Fruit fly (Drosophila melanogaster) whole organism, embryonic: ENCODE results near the gene CG1896.
A peak's percentile ranks its signal among the peaks of the same experiment; 100 is the strongest.

Experiments
- ATbp ChIP-seq: fragments of 200-800 bp; sonication (Bioruptor generic); optimal IDR thresholded peaks from 2 replicates; lab custom pipeline; 2017; ENCODE audit warnings: missing biosample characterization, mild to moderate bottlenecking, missing genetic modification characterization, missing genetic modification reagents
- Awh ChIP-seq: fragments of 200-800 bp; sonication (Bioruptor generic); IDR thresholded peaks from 2 replicates; pipeline ENCODE4, ENCODE4 v1.3.6; 2022; ENCODE audit warnings: missing biosample characterization, missing genetic modification characterization
- BEAF-32 ChIP-seq: fragments of 200-800 bp; sonication (Bioruptor generic); optimal IDR thresholded peaks from 3 replicates; lab custom pipeline; 2017; ENCODE audit warnings: missing biosample characterization, missing genetic modification characterization, mild to moderate bottlenecking, moderate library complexity, missing genetic modification reagents
- C15 ChIP-seq: fragments of 200-800 bp; sonication (Bioruptor generic); IDR thresholded peaks from 3 replicates; pipeline ENCODE4 v1.3.6; 2022; ENCODE audit warnings: missing biosample characterization, missing genetic modification characterization
- CG1024 ChIP-seq: fragments of 200-800 bp; sonication (Bioruptor generic); IDR thresholded peaks from 2 replicates; pipeline ENCODE4 v1.3.6; 2022; ENCODE audit warnings: missing biosample characterization, missing genetic modification characterization
- CG10979 ChIP-seq: fragments of 200-800 bp; sonication (Bioruptor generic); optimal IDR thresholded peaks from 2 replicates; lab custom pipeline; 2018; ENCODE audit warnings: missing biosample characterization, mild to moderate bottlenecking, missing genetic modification characterization, moderate library complexity
- CG11398 ChIP-seq: fragments of 200-800 bp; sonication (Bioruptor generic); optimal IDR thresholded peaks from 2 replicates; lab custom pipeline; 2016; ENCODE audit warnings: missing biosample characterization, missing genetic modification characterization
- CG11504 ChIP-seq: fragments of 200-800 bp; sonication (Bioruptor generic); optimal IDR thresholded peaks from 3 replicates; lab custom pipeline; 2019; ENCODE audit warnings: missing biosample characterization, mild to moderate bottlenecking, missing genetic modification characterization, moderate library complexity
- CG11695 ChIP-seq: fragments of 200-800 bp; sonication (Bioruptor generic); IDR thresholded peaks from 3 replicates; pipeline ENCODE4 v1.3.6; 2022; ENCODE audit warnings: missing biosample characterization, missing genetic modification characterization
- CG15479 ChIP-seq: fragments of 200-800 bp; sonication (Bioruptor generic); optimal IDR thresholded peaks from 3 replicates; lab custom pipeline; 2019; ENCODE audit warnings: missing biosample characterization, mild to moderate bottlenecking, missing genetic modification characterization, moderate library complexity
- CG33557 ChIP-seq: fragments of 200-800 bp; sonication (Bioruptor generic); optimal IDR thresholded peaks from 2 replicates; lab custom pipeline; 2019; ENCODE audit warnings: missing biosample characterization, mild to moderate bottlenecking, missing genetic modification characterization, moderate library complexity
- CG3838 ChIP-seq: fragments of 200-800 bp; sonication (Bioruptor generic); optimal IDR thresholded peaks from 3 replicates; lab custom pipeline; 2016; ENCODE audit warnings: missing biosample characterization, missing genetic modification characterization
- CG42726 ChIP-seq: fragments of 200-800 bp; sonication (Bioruptor generic); IDR thresholded peaks from 2 replicates; pipeline ENCODE4 v1.3.6; 2022; ENCODE audit warnings: missing biosample characterization, missing genetic modification characterization; ENCODE audit not compliant: partially characterized antibody
- CG4328 ChIP-seq: fragments of 200-800 bp; sonication (Bioruptor generic); optimal IDR thresholded peaks from 3 replicates; lab custom pipeline; 2017; ENCODE audit warnings: missing biosample characterization, missing genetic modification reagents, missing genetic modification characterization
- CG6689 ChIP-seq: fragments of 200-800 bp; sonication (Bioruptor generic); IDR thresholded peaks from 2 replicates; pipeline ENCODE4 v1.3.6; 2022; ENCODE audit warnings: missing biosample characterization, missing genetic modification characterization
- CG6813 ChIP-seq: fragments of 200-800 bp; sonication (Bioruptor generic); optimal IDR thresholded peaks from 2 replicates; lab custom pipeline; 2017; ENCODE audit warnings: missing biosample characterization, missing genetic modification characterization, mild to moderate bottlenecking, moderate library complexity, missing genetic modification reagents
- CG8281 ChIP-seq: fragments of 200-800 bp; sonication (Bioruptor generic); optimal IDR thresholded peaks from 2 replicates; lab custom pipeline; 2018; ENCODE audit warnings: missing biosample characterization, mild to moderate bottlenecking, missing genetic modification characterization, moderate library complexity
- CG8924 ChIP-seq: fragments of 200-800 bp; optimal IDR thresholded peaks from 3 replicates; lab custom pipeline; 2019; ENCODE audit warnings: missing biosample characterization, mild to moderate bottlenecking, missing genetic modification characterization, moderate library complexity
- CG9437 ChIP-seq: fragments of 200-800 bp; sonication (Bioruptor generic); optimal IDR thresholded peaks from 2 replicates; lab custom pipeline; 2018; ENCODE audit warnings: missing biosample characterization, mild to moderate bottlenecking, missing genetic modification characterization
- CG9609 ChIP-seq: fragments of 200-800 bp; sonication (Bioruptor generic); optimal IDR thresholded peaks from 3 replicates; lab custom pipeline; 2016; ENCODE audit warnings: missing biosample characterization, missing genetic modification characterization
- D19A ChIP-seq: fragments of 200-800 bp; optimal IDR thresholded peaks from 3 replicates; lab custom pipeline; 2019; ENCODE audit warnings: missing biosample characterization, mild to moderate bottlenecking, missing genetic modification characterization, moderate library complexity
- Dbx ChIP-seq: fragments of 200-800 bp; sonication (Bioruptor generic); IDR thresholded peaks from 3 replicates; pipeline ENCODE4 v1.3.6; 2022; ENCODE audit warnings: missing biosample characterization, missing genetic modification characterization
- Dref ChIP-seq: fragments of 200-800 bp; sonication (Bioruptor generic); IDR thresholded peaks from 2 replicates; pipeline ENCODE4 v1.3.6; 2022; ENCODE audit warnings: missing biosample characterization, missing genetic modification characterization
- GATAe ChIP-seq: fragments of 200-800 bp; sonication (Bioruptor generic); conservative IDR thresholded peaks from 2 replicates; pipeline ENCODE4 v1.3.6; 2022; ENCODE audit warnings: missing biosample characterization, missing genetic modification characterization
- HmgD ChIP-seq: fragments of 200-800 bp; sonication (Bioruptor generic); optimal IDR thresholded peaks from 3 replicates; lab custom pipeline; 2016; ENCODE audit warnings: missing biosample characterization, missing genetic modification characterization
- Hr39 ChIP-seq: fragments of >200 bp; optimal IDR thresholded peaks from 2 replicates; lab custom pipeline; 2017
- Hr78 ChIP-seq, 2 experiments: fragments of 200-800 bp in 1 of 2; fragments of >200 bp in 1 of 2; sonication (Bioruptor generic) in 1 of 2; optimal IDR thresholded peaks; 2 replicates each; lab custom pipeline; 2017 to 2019; ENCODE audit warnings: missing biosample characterization in 2 of 2, missing genetic modification characterization in 2 of 2, mild to moderate bottlenecking in 1 of 2, moderate library complexity in 1 of 2
- Mrtf ChIP-seq: fragments of 200-800 bp; sonication (Bioruptor generic); IDR thresholded peaks from 3 replicates; pipeline ENCODE4 v1.3.6; 2022; ENCODE audit warnings: missing biosample characterization, missing genetic modification characterization
- NFAT ChIP-seq: fragments of 200-800 bp; sonication (Bioruptor generic); IDR thresholded peaks from 2 replicates; pipeline ENCODE4 v1.3.6; 2022; ENCODE audit warnings: missing biosample characterization, missing genetic modification characterization
- Optix ChIP-seq: fragments of 200-800 bp; sonication (Bioruptor generic); IDR thresholded peaks from 3 replicates; pipeline ENCODE4 v1.3.6; 2022; ENCODE audit warnings: missing biosample characterization, missing genetic modification characterization
- Sox102F ChIP-seq: fragments of 200-800 bp; sonication (Bioruptor generic); optimal IDR thresholded peaks from 2 replicates; lab custom pipeline; 2018; ENCODE audit warnings: missing biosample characterization, mild to moderate bottlenecking, missing genetic modification characterization, moderate library complexity
- Stat92E ChIP-seq, 3 experiments: fragments of >200 bp in 2 of 3; fragments of 200-800 bp in 1 of 3; sonication (Bioruptor generic) in 1 of 3; optimal IDR thresholded peaks; 2 replicates each; lab custom pipeline; 2017 to 2019; ENCODE audit warnings: missing biosample characterization in 3 of 3, missing genetic modification characterization in 3 of 3, mild to moderate bottlenecking in 1 of 3, moderate library complexity in 1 of 3
- ara ChIP-seq: fragments of 200-800 bp; sonication (Bioruptor generic); IDR thresholded peaks from 2 replicates; pipeline ENCODE4 v1.3.6; 2022; ENCODE audit warnings: missing biosample characterization, missing genetic modification characterization
- bowl ChIP-seq: fragments of 200-800 bp; sonication (Bioruptor generic); IDR thresholded peaks from 2 replicates; pipeline ENCODE4 v1.3.6; 2022; ENCODE audit warnings: missing biosample characterization, missing genetic modification characterization
- danr ChIP-seq: fragments of 200-800 bp; sonication (Bioruptor generic); IDR thresholded peaks from 2 replicates; pipeline ENCODE4 v1.3.6; 2022; ENCODE audit warnings: missing biosample characterization, missing genetic modification characterization
- gt ChIP-seq: fragments of 200-800 bp; sonication (Bioruptor generic); IDR thresholded peaks from 2 replicates; pipeline ENCODE4 v1.3.6; 2022; ENCODE audit warnings: missing biosample characterization, missing genetic modification characterization
- jigr1 ChIP-seq: fragments of 200-800 bp; sonication (Bioruptor generic); IDR thresholded peaks from 3 replicates; pipeline ENCODE4 v1.3.6; 2022; ENCODE audit warnings: missing biosample characterization, missing genetic modification characterization
- lmd ChIP-seq: fragments of 200-800 bp; sonication (Bioruptor generic); IDR thresholded peaks from 2 replicates; pipeline ENCODE4 v1.3.6; 2022; ENCODE audit warnings: missing biosample characterization, missing genetic modification characterization
- lola ChIP-seq, 3 experiments: fragments of >200 bp in 2 of 3; fragments of 200-800 bp in 1 of 3; sonication (Bioruptor generic) in 1 of 3; optimal IDR thresholded peaks; 2 replicates each; lab custom pipeline; 2017 to 2019; ENCODE audit warnings: missing biosample characterization in 3 of 3, missing genetic modification characterization in 3 of 3, mild to moderate bottlenecking in 1 of 3, moderate library complexity in 1 of 3
- org-1 ChIP-seq: fragments of 200-800 bp; sonication (Bioruptor generic); optimal IDR thresholded peaks from 2 replicates; lab custom pipeline; 2017; ENCODE audit warnings: missing biosample characterization, missing genetic modification characterization
- pb ChIP-seq: fragments of 200-800 bp; sonication (Bioruptor generic); optimal IDR thresholded peaks from 3 replicates; lab custom pipeline; 2016; ENCODE audit warnings: missing biosample characterization, missing genetic modification characterization
- peb ChIP-seq: fragments of 200-800 bp; sonication (Bioruptor generic); IDR thresholded peaks from 2 replicates; pipeline ENCODE4 v1.3.6; 2022; ENCODE audit warnings: missing biosample characterization, missing genetic modification characterization
- pum ChIP-seq: fragments of 200-800 bp; sonication (Bioruptor generic); optimal IDR thresholded peaks from 2 replicates; lab custom pipeline; 2016; ENCODE audit warnings: missing biosample characterization, missing genetic modification characterization
- sens ChIP-seq: fragments of 200-800 bp; sonication (Bioruptor generic); peaks from one replicate; lab custom pipeline; 2016; ENCODE audit warnings: missing biosample characterization, missing genetic modification characterization
- sima ChIP-seq: fragments of 200-800 bp; sonication (Bioruptor generic); optimal IDR thresholded peaks from 2 replicates; lab custom pipeline; 2016; ENCODE audit warnings: missing biosample characterization, missing genetic modification characterization
- sna ChIP-seq: fragments of 200-800 bp; sonication (Bioruptor generic); IDR thresholded peaks from 2 replicates; pipeline ENCODE4 v1.3.6; 2022; ENCODE audit warnings: missing biosample characterization, missing genetic modification characterization; ENCODE audit not compliant: partially characterized antibody
- tll ChIP-seq, 2 experiments: fragments of 200-800 bp in 1 of 2; fragments of >200 bp in 1 of 2; sonication (Bioruptor generic) in 1 of 2; optimal IDR thresholded peaks; 2 replicates each; lab custom pipeline; 2017 to 2019; ENCODE audit warnings: missing biosample characterization in 2 of 2, missing genetic modification characterization in 2 of 2, mild to moderate bottlenecking in 1 of 2, moderate library complexity in 1 of 2
- tup ChIP-seq: fragments of 200-800 bp; sonication (Bioruptor generic); optimal IDR thresholded peaks from 2 replicates; lab custom pipeline; 2016; ENCODE audit warnings: missing biosample characterization, mild to moderate bottlenecking, missing genetic modification characterization, moderate library complexity

Gene CG1896

dm6 chr3R:31793664-31794417 is 49.8 kb downstream of the CG1896 start, which contains the start of the genes Mccc1 and Acf (continued):
- TF ChIP-seq CG10979 (tag; lab: Kevin White, UChicago) = peak; percentile 7
- TF ChIP-seq CG6813 (GFP tag; lab: Kevin White, UChicago) = no peak
- TF ChIP-seq CG11504 (tag; lab: Kevin White, UChicago) = no peak
- TF ChIP-seq Stat92E (GFP tag; optimal IDR thresholded peaks at IDR 0.05; lab: Kevin White, UChicago) = no peak
- TF ChIP-seq CG4328 = no peak
- TF ChIP-seq, all 482 proteins: peak for 132

DNA sequence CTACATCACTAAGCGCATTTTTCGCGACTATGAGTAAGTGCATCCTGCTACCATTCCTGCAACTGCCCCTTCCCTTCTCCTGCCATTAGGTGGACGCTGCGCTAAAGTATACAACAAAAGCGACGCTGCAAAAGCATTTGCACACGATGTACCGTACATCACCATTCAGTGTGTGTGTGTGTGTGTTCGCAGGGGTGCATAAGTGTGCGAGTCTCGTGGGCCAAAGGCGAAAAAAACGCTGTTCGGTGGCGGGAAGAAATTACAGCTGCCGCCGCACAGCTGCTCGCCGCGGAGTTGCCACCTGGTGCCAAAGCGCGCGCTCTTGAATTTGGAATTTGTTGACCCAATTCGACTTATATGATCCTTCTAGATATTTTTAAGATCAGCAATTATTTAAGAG is 50.4 kb downstream of the CG1896 start:
- TF ChIP-seq GATAe (no peak), tup (no peak), Hr78 (GFP tag; optimal IDR thresholded peaks at IDR 0.05; lab: Kevin White, UChicago) (no peak), bowl (GFP tag; lab: Robert Waterston, UW) (no peak), pum (GFP tag; lab: Kevin White, UChicago) (no peak), Awh (no peak), sens (GFP tag; lab: Kevin White, UChicago) (no peak), ara (GFP tag; lab: Robert Waterston, UW) (peak; percentile 16; the same call in 1 of the 2 replicates), Mrtf (GFP tag; lab: Robert Waterston, UW) (no peak), HmgD (GFP tag; lab: Kevin White, UChicago) (peak; percentile 4), tll (GFP tag; optimal IDR thresholded peaks at IDR 0.05; lab: Kevin White, UChicago) (no peak), BEAF-32 (GFP tag; lab: Kevin White, UChicago) (no peak), NFAT (GFP tag; lab: Robert Waterston, UW) (no peak), CG11398 (GFP tag; lab: Kevin White, UChicago) (no peak), CG11504 (tag; lab: Kevin White, UChicago) (no peak), ATbp (no peak), pb (no peak), CG1024 (GFP tag; lab: Robert Waterston, UW) (no peak), lmd (GFP tag; lab: Robert Waterston, UW) (no peak), lola (GFP tag; optimal IDR thresholded peaks at IDR 0.05; lab: Kevin White, UChicago) (no peak), peb (no peak), Optix (no peak), sna (no peak), D19A (tag; lab: Kevin White, UChicago) (no peak), CG11695 (GFP tag; lab: Robert Waterston, UW) (no peak), Sox102F (no peak), CG3838 (GFP tag; lab: Kevin White, UChicago) (no peak), CG6689 (no peak), Dbx (0 out of 3 replicates have a peak, but pooled peaks have one; percentile 17), CG15479 (no peak), sima (GFP tag; lab: Kevin White, UChicago) (no peak), danr (no peak), gt (GFP tag; lab: Robert Waterston, UW) (no peak), Hr39 (lab: Kevin White, UChicago) (no peak), CG8281 (tag; lab: Kevin White, UChicago) (no peak), CG9437 (GFP tag; lab: Kevin White, UChicago) (no peak), CG42726 (GFP tag; lab: Robert Waterston, UW) (no peak), CG33557 (GFP tag; lab: Kevin White, UChicago) (no peak), org-1 (no peak), CG9609 (GFP tag; lab: Kevin White, UChicago) (no peak), Dref (GFP tag; lab: Robert Waterston, UW) (peak; percentile 45; the same call in 1 of the 2 replicates), jigr1 (GFP tag; lab: Robert Waterston, UW) (no peak), C15 (GFP tag; lab: Robert Waterston, UW) (no peak), CG8924 (tag; lab: Kevin White, UChicago) (peak; percentile 6)
